Worm (Caenorhabditis elegans) whole organism, midembryonic: Measurements from ENCODE around the gene nhr-43.

ENCODE experiments used
- cog-1 ChIP-seq: sonication (generic microtip); optimal IDR thresholded peaks from 2 replicates; lab custom pipeline; 2016; ENCODE audit warnings: missing genetic modification characterization, missing compliant biosample characterization
- flt-1 ChIP-seq: fragments of 200-800 bp; sonication (Bioruptor generic); IDR thresholded peaks from 2 replicates; pipeline ENCODE4 v1.3.6; 2022; ENCODE audit warnings: missing genetic modification characterization, missing compliant biosample characterization
- klf-2 ChIP-seq: fragments of 200-800 bp; sonication (Bioruptor generic); conservative IDR thresholded peaks from 2 replicates; pipeline ENCODE4 v1.3.6; 2022; ENCODE audit warnings: missing genetic modification reagents, missing genetic modification characterization, missing compliant biosample characterization
- med-1 ChIP-seq: sonication (generic microtip); optimal IDR thresholded peaks from 2 replicates; lab custom pipeline; 2017; ENCODE audit warnings: missing genetic modification characterization, mild to moderate bottlenecking, missing compliant biosample characterization, antibody characterized with exemption, missing genetic modification reagents; ENCODE audit not compliant: insufficient read depth
- ref-1 ChIP-seq: fragments of 200-800 bp; sonication (Bioruptor generic); conservative IDR thresholded peaks from 2 replicates; pipeline ENCODE4 v1.3.6; 2022; ENCODE audit warnings: missing genetic modification reagents, missing genetic modification characterization, missing compliant biosample characterization
- tab-1 ChIP-seq: fragments of 200-800 bp; sonication (Bioruptor generic); IDR thresholded peaks from 2 replicates; pipeline ENCODE4 v1.3.6; 2022; ENCODE audit warnings: missing genetic modification characterization, missing compliant biosample characterization
- ztf-29 ChIP-seq: fragments of 200-800 bp; sonication (Bioruptor generic); IDR thresholded peaks from 2 replicates; pipeline ENCODE4 v1.3.6; 2022; ENCODE audit warnings: missing genetic modification reagents, missing genetic modification characterization, missing compliant biosample characterization

ce11 chrIV:11942313-11942712 is 42.9 kb downstream of the nhr-43 start, which contains the start of gene ZK829.1:
- TF ChIP-seq flt-1 (no peak), med-1 (GFP tag; lab: Kevin White, UChicago) (no peak), cog-1 (tag; lab: Kevin White, UChicago) (no peak), ref-1 (GFP tag; lab: Robert Waterston, UW) (no peak), ztf-29 (GFP tag; lab: Robert Waterston, UW) (no peak), tab-1 (GFP tag; lab: Robert Waterston, UW) (no peak), klf-2 (GFP tag; lab: Robert Waterston, UW) (no peak)
